Worm (Caenorhabditis elegans) whole organism, L3 larva: ENCODE measurements around the gene paic-1.
A peak's percentile ranks its signal among the peaks of the same experiment; 100 is the strongest.

Experiments used
- ZK546.5 ChIP-seq: sonication (generic microtip); optimal IDR thresholded peaks from 2 replicates; lab custom pipeline; 2017; ENCODE audit warnings: missing biosample characterization, missing genetic modification characterization
- ceh-28 ChIP-seq: fragments of 150-350 bp; optimal IDR thresholded peaks from 2 replicates; lab custom pipeline; 2014; ENCODE audit warnings: missing biosample characterization, missing genetic modification reagents, missing genetic modification characterization
- ceh-82 ChIP-seq: fragments of 150-350 bp; optimal IDR thresholded peaks from 2 replicates; lab custom pipeline; 2014; ENCODE audit warnings: missing biosample characterization, missing genetic modification characterization
- egl-27 ChIP-seq: sonication (generic microtip); optimal IDR thresholded peaks from 4 replicates; lab custom pipeline; 2017; ENCODE audit warnings: missing biosample characterization, missing genetic modification reagents, missing genetic modification characterization
- elt-1 ChIP-seq: fragments of 150-350 bp; optimal IDR thresholded peaks from 2 replicates; lab custom pipeline; 2014; ENCODE audit warnings: missing biosample characterization, missing genetic modification characterization
- fkh-10 ChIP-seq: sonication (generic microtip); optimal IDR thresholded peaks from 2 replicates; lab custom pipeline; 2017; ENCODE audit warnings: missing biosample characterization, missing genetic modification reagents, missing genetic modification characterization
- nhr-11 ChIP-seq: fragments of 150-350 bp; optimal IDR thresholded peaks from 2 replicates; lab custom pipeline; 2014; ENCODE audit warnings: missing biosample characterization, missing genetic modification characterization
- nhr-25 ChIP-seq: sonication (generic microtip); optimal IDR thresholded peaks from 2 replicates; lab custom pipeline; 2017; ENCODE audit warnings: missing biosample characterization, missing genetic modification characterization
- nhr-67 ChIP-seq: fragments of 150-350 bp; optimal IDR thresholded peaks from 2 replicates; lab custom pipeline; 2014; ENCODE audit warnings: missing biosample characterization, missing genetic modification characterization
- pqm-1 ChIP-seq: fragments of 150-350 bp; optimal IDR thresholded peaks from 2 replicates; lab custom pipeline; 2017; ENCODE audit warnings: missing biosample characterization, missing genetic modification characterization, inconsistent platforms
- tbx-2 ChIP-seq: sonication (generic microtip); optimal IDR thresholded peaks from 2 replicates; lab custom pipeline; 2016; ENCODE audit warnings: mild to moderate bottlenecking, missing genetic modification characterization, missing compliant biosample characterization
- unc-39 ChIP-seq: sonication (generic microtip); optimal IDR thresholded peaks from 4 replicates; lab custom pipeline; 2017; ENCODE audit warnings: missing biosample characterization, missing genetic modification characterization
- unc-62 ChIP-seq: fragments of 150-350 bp; sonication (generic microtip); optimal IDR thresholded peaks from 4 replicates; lab custom pipeline; 2014; ENCODE audit warnings: missing biosample characterization, missing genetic modification reagents, missing genetic modification characterization
- ztf-4 ChIP-seq: fragments of 150-350 bp; optimal IDR thresholded peaks from 2 replicates; lab custom pipeline; 2014; ENCODE audit warnings: missing biosample characterization, missing genetic modification characterization

DNA sequence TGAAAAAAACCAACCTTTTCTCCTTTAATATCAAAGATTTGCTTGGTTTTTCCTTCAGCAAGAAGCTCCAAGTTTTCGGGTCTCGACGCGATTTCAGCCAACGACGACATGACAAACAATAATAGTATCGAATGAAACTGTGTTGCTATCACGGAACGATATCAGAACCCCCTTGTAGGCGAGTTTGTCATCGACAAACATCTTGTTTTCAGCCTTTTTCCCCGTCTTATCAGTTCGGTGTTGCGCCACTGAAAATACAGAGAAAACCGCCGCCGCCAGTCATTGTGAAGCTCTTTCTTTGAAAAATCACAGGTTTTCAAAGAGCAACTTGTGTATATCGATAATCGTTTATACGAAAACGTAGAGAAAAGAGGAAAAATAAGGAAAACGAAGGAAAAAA, at the start of gene paic-1:
- TF ChIP-seq ceh-82 (tag; lab: Kevin White, UChicago) (no peak), ztf-4 (tag; lab: Kevin White, UChicago) (no peak), ceh-28 (tag; lab: Kevin White, UChicago) (no peak), egl-27 (no peak), tbx-2 (no peak), elt-1 (tag; lab: Kevin White, UChicago) (no peak), ZK546.5 (no peak), pqm-1 (peak; percentile 32), unc-62 (no peak), unc-39 (tag; lab: Kevin White, UChicago) (no peak), nhr-25 (tag; lab: Kevin White, UChicago) (no peak), fkh-10 (GFP tag; lab: Kevin White, UChicago) (no peak), nhr-11 (tag; lab: Kevin White, UChicago) (no peak), nhr-67 (tag; lab: Kevin White, UChicago) (no peak)
